Fruit fly (Drosophila melanogaster): ENCODE measurements around the gene tara.

tara gene

DNA sequence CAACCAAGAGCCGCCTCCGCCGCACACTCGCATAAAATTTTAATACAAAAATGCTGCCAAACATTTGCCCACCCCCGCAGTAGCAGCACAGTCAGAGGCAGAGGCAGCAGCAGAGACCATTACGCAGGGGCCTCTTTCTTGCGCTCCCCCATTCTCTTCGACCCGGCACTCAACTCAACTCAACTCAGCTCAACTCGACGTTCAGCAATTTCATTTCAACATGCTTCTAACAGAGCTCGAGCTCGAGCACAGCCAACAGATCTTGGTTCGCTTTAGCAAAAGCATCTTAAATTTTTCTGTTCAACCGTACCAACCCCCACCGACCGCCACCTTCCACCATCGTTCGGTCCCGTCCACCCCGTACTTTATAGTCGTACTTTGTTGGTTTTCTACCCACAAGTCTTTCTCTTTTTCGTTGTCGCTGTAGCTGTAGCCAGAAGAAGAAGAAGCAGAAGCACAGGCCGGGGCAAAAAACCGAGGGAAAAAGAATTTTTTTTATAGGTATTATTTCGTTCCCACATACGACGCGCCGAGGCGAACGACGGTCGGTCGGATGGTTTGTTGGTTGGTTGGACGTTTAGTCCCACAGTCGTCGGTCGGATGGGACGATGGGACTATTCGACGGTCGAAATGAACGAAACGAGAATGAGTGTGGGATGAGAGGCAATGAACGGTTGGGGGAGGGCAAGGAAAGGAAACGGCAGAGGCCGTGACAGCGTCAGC, 9.9 kb downstream of the tara start (continued):
- TF ChIP-seq esg (GFP tag; conservative IDR thresholded peaks at IDR 0.05) (no peak), ash1 (GFP tag; optimal IDR thresholded peaks at IDR 0.05) (peak; percentile 54), CG6272 (GFP tag; IDR thresholded peaks at IDR 0.05) (no peak), CG7357 (GFP tag; IDR thresholded peaks at IDR 0.05) (0 out of 3 replicates have a peak, but pooled peaks have one; percentile 5), CG13624 (GFP tag; optimal IDR thresholded peaks at IDR 0.05) (peak; percentile 61), cg (GFP tag; optimal IDR thresholded peaks at IDR 0.05) (peak; percentile 64), CG1603 (tag; optimal IDR thresholded peaks at IDR 0.05) (peak; percentile 16), HLH3B (GFP tag; IDR thresholded peaks at IDR 0.05) (no peak), ewg (GFP tag; optimal IDR thresholded peaks at IDR 0.05) (no peak), lola (GFP tag; optimal IDR thresholded peaks at IDR 0.05) (peak in 1 of 3 experiments; percentile 39), CG12744 (GFP tag; optimal IDR thresholded peaks at IDR 0.05) (no peak), CoRest (tag; optimal IDR thresholded peaks at IDR 0.05) (no peak), abd-A (tag; optimal IDR thresholded peaks at IDR 0.05) (peak; percentile 99), eve (GFP tag; optimal IDR thresholded peaks at IDR 0.05) (no peak), gce (GFP tag; IDR thresholded peaks at IDR 0.05) (no peak), Deaf1 (tag; optimal IDR thresholded peaks at IDR 0.05) (peak; percentile 99), CG7745 (tag; optimal IDR thresholded peaks at IDR 0.05) (peak; percentile 66), Ets65A (GFP tag) (peak; percentile 75), ro (GFP tag; IDR thresholded peaks at IDR 0.05) (no peak), CG15514 (GFP tag; optimal IDR thresholded peaks at IDR 0.05) (peak; percentile 45), Dll (GFP tag; IDR thresholded peaks at IDR 0.05; ENCODE audit: partially characterized antibody) (no peak), CG6854 (GFP tag; optimal IDR thresholded peaks at IDR 0.05) (no peak), CG2889 (GFP tag; IDR thresholded peaks at IDR 0.05) (no peak), CG5245 (GFP tag; optimal IDR thresholded peaks at IDR 0.05) (no peak), wdn (GFP tag; IDR thresholded peaks at IDR 0.05) (no peak), so (GFP tag; IDR thresholded peaks at IDR 0.05) (no peak), lbe (GFP tag; optimal IDR thresholded peaks at IDR 0.05) (peak; percentile 76), BEAF-32 (GFP tag; optimal IDR thresholded peaks at IDR 0.05) (no peak), HmgZ (tag; optimal IDR thresholded peaks at IDR 0.05) (peak; percentile 62), pb (GFP tag; optimal IDR thresholded peaks at IDR 0.05) (peak; percentile 24), CG12391 (tag; optimal IDR thresholded peaks at IDR 0.05) (no peak), Chrac-16 (GFP tag; optimal IDR thresholded peaks at IDR 0.05) (no peak), CG12769 (tag; optimal IDR thresholded peaks at IDR 0.05) (peak; percentile 99), CG30403 (GFP tag; optimal IDR thresholded peaks at IDR 0.05) (no peak)

dm6 chr3R:16235941-16236712, 10.7 kb downstream of the tara start:
- peak; percentile 90 for TF ChIP-seq CG2875 (GFP tag; optimal IDR thresholded peaks at IDR 0.05)
- no peak for TF ChIP-seq dysf (GFP tag; IDR thresholded peaks at IDR 0.05)
- no peak for TF ChIP-seq H15 (GFP tag; IDR thresholded peaks at IDR 0.05)
- peak; percentile 86 for TF ChIP-seq nerfin-1 (tag; optimal IDR thresholded peaks at IDR 0.05)
- peak; percentile 81 for TF ChIP-seq lab (GFP tag; optimal IDR thresholded peaks at IDR 0.05)
- TF ChIP-seq fd96Cb (tag; optimal IDR thresholded peaks at IDR 0.05) = peak; percentile 87
- TF ChIP-seq CG6683 (GFP tag; optimal IDR thresholded peaks at IDR 0.05) = peak; percentile 86
- no peak for TF ChIP-seq CG9876 (GFP tag; optimal IDR thresholded peaks at IDR 0.05)
- no peak for TF ChIP-seq Doc3 (GFP tag; IDR thresholded peaks at IDR 0.05; ENCODE audit: partially characterized antibody)
- TF ChIP-seq tin (GFP tag; optimal IDR thresholded peaks at IDR 0.05) = peak; percentile 72
- peak; percentile 31 for TF ChIP-seq CHES-1-like (GFP tag; optimal IDR thresholded peaks at IDR 0.05)
- peak; percentile 79 for TF ChIP-seq Fer1 (GFP tag; optimal IDR thresholded peaks at IDR 0.05)
- peak; percentile 94 for TF ChIP-seq CG11504 (tag; optimal IDR thresholded peaks at IDR 0.05)
- no peak for TF ChIP-seq grn (GFP tag; optimal IDR thresholded peaks at IDR 0.05)
- peak; percentile 75 for TF ChIP-seq CG18764 (GFP tag; optimal IDR thresholded peaks at IDR 0.05)
